Worm (Caenorhabditis elegans): ENCODE data around the gene vps-16.

Gene vps-16

ce11 chrIII:6453665-6454064, 20.6 kb downstream of the vps-16 start (continued):
- TF ChIP-seq cey-2 (tag; optimal IDR thresholded peaks at IDR 0.05; ENCODE audit: borderline replicate concordance, insufficient read depth) (no peak), mxl-3 (GFP tag; optimal IDR thresholded peaks at IDR 0.05) (peak; percentile 71), ceh-82 (tag; optimal IDR thresholded peaks at IDR 0.05) (no peak), zip-11 (GFP tag; IDR thresholded peaks at IDR 0.05) (no peak), nhr-28 (tag; optimal IDR thresholded peaks at IDR 0.05) (peak; percentile 80), duxl-1 (tag; optimal IDR thresholded peaks at IDR 0.05; ENCODE audit: poor library complexity) (peak; percentile 51)

- TF ChIP-seq mep-1 (tag; optimal IDR thresholded peaks at IDR 0.05) (no peak), nhr-76 (tag; optimal IDR thresholded peaks at IDR 0.05) (no peak), nhr-102 (tag; optimal IDR thresholded peaks at IDR 0.05) (no peak), Y75B8A.6 (GFP tag; IDR thresholded peaks at IDR 0.05) (no peak), ZK337.2 (GFP tag; IDR thresholded peaks at IDR 0.05) (no peak), madf-9 (GFP tag; conservative IDR thresholded peaks at IDR 0.05) (no peak), daf-12 (tag; optimal IDR thresholded peaks at IDR 0.05) (no peak), jun-1 (tag; optimal IDR thresholded peaks at IDR 0.05) (no peak), ces-1 (GFP tag; optimal IDR thresholded peaks at IDR 0.05) (no peak), spr-3 (GFP tag; optimal IDR thresholded peaks at IDR 0.05) (no peak), ceh-32 (tag; optimal IDR thresholded peaks at IDR 0.05; ENCODE audit: poor library complexity) (no peak)
Observed at ce11 chrIII:6454183-6454582, 21.1 kb downstream of the vps-16 start, which contains the start of gene jhdm-1. TSS of gene jhdm-1 (plus strand) at chrIII:6454483.

ce11 chrIII:6459820-6460219, 26.8 kb downstream of the vps-16 start, which contains the start of gene algn-1:
TSS of gene algn-1 (plus strand) at chrIII:6460120.
- peak; percentile 49 for TF ChIP-seq aha-1 (tag)
- no peak for TF ChIP-seq F44E2.7 (GFP tag; IDR thresholded peaks at IDR 0.05)
- no peak for TF ChIP-seq arid-1 (GFP tag; conservative IDR thresholded peaks at IDR 0.05)
- TF ChIP-seq rbr-2 (tag; optimal IDR thresholded peaks at IDR 0.05) = no peak
- no peak for TF ChIP-seq fkh-10 (GFP tag; optimal IDR thresholded peaks at IDR 0.05)
- TF ChIP-seq ceh-20 (GFP tag; IDR thresholded peaks at IDR 0.05) = no peak
- TF ChIP-seq nhr-25 (tag; optimal IDR thresholded peaks at IDR 0.05; ENCODE audit: borderline replicate concordance, insufficient read depth) = no peak
- TF ChIP-seq unc-62 (GFP tag; optimal IDR thresholded peaks at IDR 0.05 in 1 of 2) = no peak
- no peak for TF ChIP-seq unc-62 (tag; optimal IDR thresholded peaks at IDR 0.05)
- TF ChIP-seq ceh-32 (tag; optimal IDR thresholded peaks at IDR 0.05; ENCODE audit: poor library complexity) = no peak
- no peak for TF ChIP-seq dmd-6 (GFP tag; IDR thresholded peaks at IDR 0.05)
- no peak for TF ChIP-seq R02D3.7 (tag; optimal IDR thresholded peaks at IDR 0.05)
- TF ChIP-seq nhr-10 (tag; optimal IDR thresholded peaks at IDR 0.05) = no peak
- TF ChIP-seq attf-4 (tag; optimal IDR thresholded peaks at IDR 0.05) = no peak
- no peak for TF ChIP-seq nhr-48 (tag; optimal IDR thresholded peaks at IDR 0.05)
- TF ChIP-seq daf-12 (tag; optimal IDR thresholded peaks at IDR 0.05) = no peak
- no peak for TF ChIP-seq hlh-11 (tag; optimal IDR thresholded peaks at IDR 0.05)
- 0 out of 2 replicates have a peak, but pooled peaks have one; percentile 18 for TF ChIP-seq Y105C5A.15 (GFP tag; IDR thresholded peaks at IDR 0.05)

- TF ChIP-seq ztf-11 (tag; optimal IDR thresholded peaks at IDR 0.05) = no peak
- TF ChIP-seq Y105C5A.15 (GFP tag; IDR thresholded peaks at IDR 0.05) = no peak
- no peak for TF ChIP-seq ceh-44 (GFP tag; IDR thresholded peaks at IDR 0.05)
- no peak for TF ChIP-seq mxl-2 (GFP tag; conservative IDR thresholded peaks at IDR 0.05)
- TF ChIP-seq unc-62 (GFP tag; optimal IDR thresholded peaks at IDR 0.05 in 1 of 2) = peak in 1 of 2 experiments; percentile 33
- TF ChIP-seq unc-62 (tag; optimal IDR thresholded peaks at IDR 0.05) = no peak
- no peak for TF ChIP-seq nhr-237 (tag; optimal IDR thresholded peaks at IDR 0.05)
- peak; percentile 19 for TF ChIP-seq mes-2 (tag; optimal IDR thresholded peaks at IDR 0.05; ENCODE audit: poor library complexity, severe bottlenecking)
- TF ChIP-seq T26A8.4 (GFP tag; IDR thresholded peaks at IDR 0.05) = peak; percentile 57
- TF ChIP-seq gei-8 (GFP tag; optimal IDR thresholded peaks at IDR 0.05) = no peak
- TF ChIP-seq dmd-8 (GFP tag; IDR thresholded peaks at IDR 0.05) = 0 out of 2 replicates have a peak, but pooled peaks have one; percentile 26
- TF ChIP-seq mdl-1 (tag; optimal IDR thresholded peaks at IDR 0.05) = no peak
- TF ChIP-seq Y5F2A.4 (GFP tag; optimal IDR thresholded peaks at IDR 0.05) = peak; percentile 14
- TF ChIP-seq mep-1 (tag; optimal IDR thresholded peaks at IDR 0.05) = peak; percentile 61
- no peak for TF ChIP-seq nhr-11 (tag; optimal IDR thresholded peaks at IDR 0.05)
- TF ChIP-seq vab-7 (GFP tag; IDR thresholded peaks at IDR 0.05) = no peak
- TF ChIP-seq spr-1 (tag; optimal IDR thresholded peaks at IDR 0.05) = peak; percentile 20
- TF ChIP-seq lim-7 (GFP tag; IDR thresholded peaks at IDR 0.05) = no peak
- no peak for TF ChIP-seq daf-19 (GFP tag; conservative IDR thresholded peaks at IDR 0.05)
Observed at ce11 chrIII:6462610-6463009, 29.6 kb downstream of the vps-16 start, which contains the start of gene T26A5.8. TSS of gene T26A5.8 (minus strand) at chrIII:6462856.
